Fruit fly (Drosophila melanogaster): ENCODE results near the gene CG43861.

CG43861 gene

dm6 chr2L:20002086-20002485 is 15.0 kb downstream of the CG43861 start (continued):
- TF ChIP-seq CG14441 (GFP tag; IDR thresholded peaks at IDR 0.05) = no peak
- TF ChIP-seq CG8924 (tag; optimal IDR thresholded peaks at IDR 0.05) = no peak
- no peak for TF ChIP-seq stwl (tag; optimal IDR thresholded peaks at IDR 0.05)
- no peak for TF ChIP-seq CkIIα-i1 (GFP tag; IDR thresholded peaks at IDR 0.05)
- no peak for TF ChIP-seq CG33213 (GFP tag; optimal IDR thresholded peaks at IDR 0.05)
- peak; percentile 10 for TF ChIP-seq Blimp-1 (GFP tag; optimal IDR thresholded peaks at IDR 0.05)
- TF ChIP-seq CG18011 (GFP tag; optimal IDR thresholded peaks at IDR 0.05) = no peak
- no peak for TF ChIP-seq CG14667 (GFP tag; IDR thresholded peaks at IDR 0.05)
- TF ChIP-seq aop (GFP tag; IDR thresholded peaks at IDR 0.05) = no peak
- no peak for TF ChIP-seq CG7556 (GFP tag; optimal IDR thresholded peaks at IDR 0.05)
- no peak for TF ChIP-seq emc (GFP tag; optimal IDR thresholded peaks at IDR 0.05)
- TF ChIP-seq CG5180 (GFP tag; optimal IDR thresholded peaks at IDR 0.05) = no peak
- no peak for TF ChIP-seq CG12942 (GFP tag; optimal IDR thresholded peaks at IDR 0.05)
- no peak for TF ChIP-seq CG7928 (GFP tag; optimal IDR thresholded peaks at IDR 0.05)
- no peak for TF ChIP-seq CG9797 (GFP tag; optimal IDR thresholded peaks at IDR 0.05)
- TF ChIP-seq corto (GFP tag; optimal IDR thresholded peaks at IDR 0.05) = no peak
- TF ChIP-seq Drgx (GFP tag; IDR thresholded peaks at IDR 0.05) = peak; percentile 29; the same call in 1 of the 2 replicates
- TF ChIP-seq unc-4 (GFP tag; IDR thresholded peaks at IDR 0.05; ENCODE audit: partially characterized antibody) = no peak
- TF ChIP-seq CG14050 (GFP tag; IDR thresholded peaks at IDR 0.05) = no peak
- TF ChIP-seq wek (GFP tag; optimal IDR thresholded peaks at IDR 0.05) = no peak
- no peak for TF ChIP-seq CG10959 (GFP tag; IDR thresholded peaks at IDR 0.05)
- no peak for TF ChIP-seq gt (GFP tag; IDR thresholded peaks at IDR 0.05)
- no peak for TF ChIP-seq jumu (GFP tag; optimal IDR thresholded peaks at IDR 0.05)
- no peak for TF ChIP-seq wdn (GFP tag; IDR thresholded peaks at IDR 0.05)
- TF ChIP-seq Ets65A (GFP tag) = peak; percentile 60
- TF ChIP-seq dpn (GFP tag; optimal IDR thresholded peaks at IDR 0.05) = no peak
- peak; percentile 20 for TF ChIP-seq sens (GFP tag)
- TF ChIP-seq klu (GFP tag; IDR thresholded peaks at IDR 0.05) = no peak
- TF ChIP-seq zen (tag; optimal IDR thresholded peaks at IDR 0.05) = no peak
- TF ChIP-seq dmrt99B (tag; optimal IDR thresholded peaks at IDR 0.05) = peak; percentile 4
- no peak for TF ChIP-seq Gsc (GFP tag; IDR thresholded peaks at IDR 0.05)
- no peak for TF ChIP-seq ase (GFP tag; IDR thresholded peaks at IDR 0.05)
- no peak for TF ChIP-seq hb (GFP tag; IDR thresholded peaks at IDR 0.05; ENCODE audit: partially characterized antibody)
- no peak for TF ChIP-seq tin (GFP tag; optimal IDR thresholded peaks at IDR 0.05)
- TF ChIP-seq Sox100B (GFP tag; optimal IDR thresholded peaks at IDR 0.05) = no peak
- peak in 1 of 2 experiments; percentile 51 for TF ChIP-seq eve (GFP tag; optimal IDR thresholded peaks at IDR 0.05)

DNA sequence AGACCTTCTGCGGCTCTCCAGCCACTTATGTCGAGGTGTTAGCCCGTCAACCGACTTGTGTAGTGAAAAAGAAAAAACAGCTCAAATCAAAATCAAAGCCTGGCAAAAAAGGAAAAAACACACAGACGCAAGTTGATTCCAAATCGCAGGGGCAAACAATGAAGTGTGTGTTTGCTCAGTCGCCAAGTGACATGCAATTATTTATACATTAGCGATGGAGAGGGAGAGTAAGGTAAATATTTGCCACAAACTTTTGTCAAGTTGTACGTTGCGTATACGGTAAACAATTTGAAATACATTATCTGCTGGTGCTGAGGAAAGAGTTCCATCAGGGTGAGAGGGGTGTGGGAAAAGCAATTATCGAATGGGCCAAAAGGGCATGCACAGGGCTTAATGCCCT is 18.9 kb downstream of the CG43861 start:
- TF ChIP-seq ERR (GFP tag; optimal IDR thresholded peaks at IDR 0.05) (no peak), fd102C (GFP tag; optimal IDR thresholded peaks at IDR 0.05) (no peak), CG10543 (GFP tag; optimal IDR thresholded peaks at IDR 0.05) (no peak), CG7271 (tag; optimal IDR thresholded peaks at IDR 0.05) (no peak), CG31441 (GFP tag; IDR thresholded peaks at IDR 0.05) (peak; percentile 37; the same call in 1 of the 2 replicates), CG8290 (GFP tag; optimal IDR thresholded peaks at IDR 0.05) (no peak), CG8290 (tag; optimal IDR thresholded peaks at IDR 0.05) (peak in 1 of 2 experiments; percentile 7), CG14965 (GFP tag; optimal IDR thresholded peaks at IDR 0.05; ENCODE audit: borderline replicate concordance) (no peak), chn (GFP tag; optimal IDR thresholded peaks at IDR 0.05) (no peak), CG17912 (GFP tag; optimal IDR thresholded peaks at IDR 0.05) (no peak), CG2199 (GFP tag; IDR thresholded peaks at IDR 0.05) (no peak), hb (GFP tag; IDR thresholded peaks at IDR 0.05; ENCODE audit: partially characterized antibody) (no peak), CG30020 (tag; optimal IDR thresholded peaks at IDR 0.05) (no peak), CG17568 (GFP tag; optimal IDR thresholded peaks at IDR 0.05) (peak; percentile 15), HLH54F (GFP tag; optimal IDR thresholded peaks at IDR 0.05) (no peak), ken (GFP tag; IDR thresholded peaks at IDR 0.05) (0 out of 3 replicates have a peak, but pooled peaks have one; percentile 22), CG14710 (tag; optimal IDR thresholded peaks at IDR 0.05) (peak; percentile 17), Spps (tag; optimal IDR thresholded peaks at IDR 0.05) (no peak), CG4424 (GFP tag; optimal IDR thresholded peaks at IDR 0.05) (no peak)

Data from whole organism, embryonic.